Worm (Caenorhabditis elegans): ENCODE data around the gene C31C9.7.

DNA sequence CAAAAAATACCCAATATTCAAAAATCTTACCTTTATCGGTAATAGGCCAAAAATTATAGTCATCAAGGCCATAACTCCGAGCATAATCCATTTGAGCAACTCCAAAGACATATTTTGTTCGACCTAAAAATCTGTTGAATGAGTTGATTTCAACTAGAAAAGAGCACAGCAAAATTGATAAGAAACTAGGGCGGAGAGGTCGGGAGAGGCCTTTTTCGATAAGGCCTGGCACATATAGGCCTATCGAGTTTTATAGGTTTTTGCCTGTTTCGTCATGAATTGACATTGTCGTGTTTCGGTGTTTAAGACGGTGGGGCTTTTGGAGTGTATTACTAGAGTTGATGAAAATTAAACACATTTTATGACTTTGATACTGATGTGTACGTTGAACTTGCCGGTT lies 46.8 kb downstream of the C31C9.7 start, which contains the start of gene zipt-2.3:
- TF ChIP-seq unc-62 (GFP tag; optimal IDR thresholded peaks at IDR 0.05): no peak
- TF ChIP-seq lin-39 (tag; optimal IDR thresholded peaks at IDR 0.05): no peak
- TF ChIP-seq egl-27 (tag; optimal IDR thresholded peaks at IDR 0.05): no peak
- TF ChIP-seq aly-2 (tag; optimal IDR thresholded peaks at IDR 0.05): no peak
- TF ChIP-seq fkh-10 (GFP tag; optimal IDR thresholded peaks at IDR 0.05): no peak
- TF ChIP-seq snpc-4 (tag; optimal IDR thresholded peaks at IDR 0.05): no peak
- TF ChIP-seq ceh-28 (tag; optimal IDR thresholded peaks at IDR 0.05): no peak
- no peak for TF ChIP-seq sea-2 (GFP tag; optimal IDR thresholded peaks at IDR 0.05)
- TF ChIP-seq nhr-25 (tag; optimal IDR thresholded peaks at IDR 0.05): no peak
- no peak for TF ChIP-seq ama-1 (optimal IDR thresholded peaks at IDR 0.05)
- TF ChIP-seq jun-1 (tag; optimal IDR thresholded peaks at IDR 0.05): no peak
- no peak for TF ChIP-seq nhr-11 (tag; optimal IDR thresholded peaks at IDR 0.05)
